Worm (Caenorhabditis elegans) whole organism, young adult: Measurements from ENCODE around the gene srtx-1.
"Not testable (repeated sequence)": the region's sequence is repeated elsewhere in the genome, so short reads cannot be mapped to it uniquely, and the experiment has no call there.

Experiments
- F22D6.2 ChIP-seq: sonication (generic microtip); optimal IDR thresholded peaks from 2 replicates; lab custom pipeline; 2016; ENCODE audit warnings: mild to moderate bottlenecking, missing genetic modification characterization, missing compliant biosample characterization
- F37B4.10 ChIP-seq: fragments of 200-800 bp; sonication (Bioruptor generic); IDR thresholded peaks from 2 replicates; pipeline ENCODE4 v1.3.6; 2022; ENCODE audit warnings: missing genetic modification characterization, missing compliant biosample characterization
- F52B5.7 ChIP-seq: sonication (generic microtip); optimal IDR thresholded peaks from 2 replicates; lab custom pipeline; 2016; ENCODE audit warnings: mild to moderate bottlenecking, missing genetic modification characterization, missing compliant biosample characterization
- F57A8.1 ChIP-seq: fragments of 200-800 bp; sonication (Bioruptor generic); optimal IDR thresholded peaks from 2 replicates; lab custom pipeline; 2018; ENCODE audit warnings: mild to moderate bottlenecking, missing genetic modification characterization, moderate library complexity, missing compliant biosample characterization
- F57C9.4 ChIP-seq: sonication (generic microtip); optimal IDR thresholded peaks from 2 replicates; lab custom pipeline; 2017; ENCODE audit warnings: mild to moderate bottlenecking, missing genetic modification characterization, missing compliant biosample characterization
- K11D2.4 ChIP-seq: fragments of 200-800 bp; sonication (Bioruptor generic); IDR thresholded peaks from 2 replicates; pipeline ENCODE4 v1.3.6; 2022; ENCODE audit warnings: missing genetic modification reagents, missing genetic modification characterization, missing compliant biosample characterization
- Y53G8AR.9 ChIP-seq: fragments of 200-800 bp; sonication (Bioruptor generic); conservative IDR thresholded peaks from 2 replicates; pipeline ENCODE4 v1.3.6; 2022; ENCODE audit warnings: missing genetic modification reagents, missing genetic modification characterization, missing compliant biosample characterization
- aptf-2 ChIP-seq: fragments of 200-800 bp; sonication (Bioruptor generic); conservative IDR thresholded peaks from 2 replicates; pipeline ENCODE4 v1.3.6; 2022; ENCODE audit warnings: missing genetic modification reagents, missing genetic modification characterization, missing compliant biosample characterization
- aptf-3 ChIP-seq: fragments of 200-800 bp; sonication (Bioruptor generic); IDR thresholded peaks from 2 replicates; pipeline ENCODE4 v1.3.6; 2022; ENCODE audit warnings: missing genetic modification characterization, missing compliant biosample characterization
- athp-1 ChIP-seq: sonication (generic microtip); optimal IDR thresholded peaks from 2 replicates; lab custom pipeline; 2017; ENCODE audit warnings: mild to moderate bottlenecking, missing genetic modification characterization, missing compliant biosample characterization
- attf-5 ChIP-seq: fragments of 200-800 bp; sonication (Bioruptor generic); optimal IDR thresholded peaks from 2 replicates; lab custom pipeline; 2018; ENCODE audit warnings: mild to moderate bottlenecking, missing genetic modification characterization, missing compliant biosample characterization
- attf-6 ChIP-seq: fragments of 200-800 bp; sonication (Bioruptor generic); IDR thresholded peaks from 2 replicates; pipeline ENCODE4 v1.3.6; 2022; ENCODE audit warnings: missing genetic modification reagents, missing genetic modification characterization, missing compliant biosample characterization
- cebp-2 ChIP-seq: fragments of 200-800 bp; sonication (Bioruptor generic); IDR thresholded peaks from 2 replicates; pipeline ENCODE4 v1.3.6; 2022; ENCODE audit warnings: missing genetic modification characterization, missing compliant biosample characterization
- ceh-91 ChIP-seq: fragments of 200-800 bp; sonication (Bioruptor generic); IDR thresholded peaks from 2 replicates; pipeline ENCODE4 v1.3.6; 2022; ENCODE audit warnings: missing genetic modification reagents, missing genetic modification characterization, missing compliant biosample characterization
- chd-7 ChIP-seq: sonication (generic microtip); optimal IDR thresholded peaks from 2 replicates; lab custom pipeline; 2016; ENCODE audit warnings: mild to moderate bottlenecking, missing genetic modification characterization, moderate library complexity, missing compliant biosample characterization
- die-1 ChIP-seq: sonication (generic microtip); optimal IDR thresholded peaks from 2 replicates; lab custom pipeline; 2016; ENCODE audit warnings: missing genotype, mild to moderate bottlenecking, missing genetic modification characterization, missing compliant biosample characterization
- egl-44 ChIP-seq: fragments of 200-800 bp; sonication (Bioruptor generic); IDR thresholded peaks from 2 replicates; pipeline ENCODE4 v1.3.6; 2022; ENCODE audit warnings: missing genetic modification reagents, missing genetic modification characterization, missing compliant biosample characterization
- ekl-4 ChIP-seq: fragments of 200-800 bp; sonication (Bioruptor generic); IDR thresholded peaks from 2 replicates; pipeline ENCODE4 v1.3.6; 2022; ENCODE audit warnings: missing genetic modification reagents, missing genetic modification characterization, missing compliant biosample characterization
- fkh-3 ChIP-seq: sonication (generic microtip); optimal IDR thresholded peaks from 2 replicates; lab custom pipeline; 2016; ENCODE audit warnings: mild to moderate bottlenecking, missing genetic modification characterization, missing compliant biosample characterization
- him-1 ChIP-seq: sonication (generic microtip); optimal IDR thresholded peaks from 2 replicates; lab custom pipeline; 2016; ENCODE audit warnings: missing genotype, missing genetic modification reagents, missing genetic modification characterization, missing compliant biosample characterization
- hlh-26 ChIP-seq: fragments of 200-800 bp; sonication (Bioruptor generic); conservative IDR thresholded peaks from 2 replicates; pipeline ENCODE4 v1.3.6; 2022; ENCODE audit warnings: missing genetic modification reagents, missing genetic modification characterization, missing compliant biosample characterization
- hmg-1.2 ChIP-seq: fragments of 200-800 bp; sonication (Bioruptor generic); IDR thresholded peaks from 2 replicates; pipeline ENCODE4 v1.3.6; 2022; ENCODE audit warnings: missing genetic modification reagents, missing genetic modification characterization, missing compliant biosample characterization
- let-526 ChIP-seq: fragments of 200-800 bp; sonication (Bioruptor generic); IDR thresholded peaks from 2 replicates; pipeline ENCODE4 v1.3.6; 2022; ENCODE audit warnings: missing genetic modification reagents, missing genetic modification characterization, missing compliant biosample characterization
- lin-35 ChIP-seq, 3 experiments: fragments of 150-350 bp in 2 of 3; sonication (generic microtip) in 1 of 3; optimal IDR thresholded peaks; 2 replicates each; lab custom pipeline; 2014 to 2018; ENCODE audit warnings: missing biosample characterization in 3 of 3, missing genetic modification characterization in 3 of 3, missing genetic modification reagents in 3 of 3
- madf-3 ChIP-seq: fragments of 200-800 bp; sonication (Bioruptor generic); IDR thresholded peaks from 2 replicates; pipeline ENCODE4 v1.3.6; 2022; ENCODE audit warnings: missing genetic modification reagents, missing genetic modification characterization, missing compliant biosample characterization
- madf-6 ChIP-seq: fragments of 200-800 bp; sonication (Bioruptor generic); IDR thresholded peaks from 2 replicates; pipeline ENCODE4 v1.3.6; 2022; ENCODE audit warnings: missing genetic modification reagents, missing genetic modification characterization, missing compliant biosample characterization
- mxl-1 ChIP-seq: sonication (generic microtip); optimal IDR thresholded peaks from 2 replicates; lab custom pipeline; 2016; ENCODE audit warnings: missing genetic modification characterization, missing compliant biosample characterization
- nfya-1 ChIP-seq: sonication (generic microtip); optimal IDR thresholded peaks from 2 replicates; lab custom pipeline; 2017; ENCODE audit warnings: antibody characterized with exemption, missing compliant biosample characterization, missing genetic modification characterization, borderline replicate concordance; ENCODE audit not compliant: insufficient read depth
- nfya-2 ChIP-seq: fragments of 200-800 bp; sonication (Bioruptor generic); IDR thresholded peaks from 2 replicates; pipeline ENCODE4 v1.3.6; 2022; ENCODE audit warnings: missing genetic modification reagents, missing genetic modification characterization, missing compliant biosample characterization
- nhr-179 ChIP-seq: sonication (generic microtip); optimal IDR thresholded peaks from 2 replicates; lab custom pipeline; 2016; ENCODE audit warnings: mild to moderate bottlenecking, missing genetic modification characterization, missing compliant biosample characterization
- nhr-27 ChIP-seq: fragments of 200-800 bp; sonication (Bioruptor generic); optimal IDR thresholded peaks from 2 replicates; lab custom pipeline; 2018; ENCODE audit warnings: mild to moderate bottlenecking, missing genetic modification characterization, moderate library complexity, missing compliant biosample characterization
- nhr-90 ChIP-seq: sonication (generic microtip); optimal IDR thresholded peaks from 2 replicates; lab custom pipeline; 2016; ENCODE audit warnings: missing genotype, mild to moderate bottlenecking, missing genetic modification characterization, missing compliant biosample characterization
- rpc-1 ChIP-seq, 2 experiments: fragments of 150-350 bp in 1 of 2; sonication (generic microtip) in 1 of 2; optimal IDR thresholded peaks; 2 replicates each; lab custom pipeline; 2014 to 2018; ENCODE audit warnings: missing biosample characterization in 1 of 2, missing genetic modification characterization in 1 of 2, missing genetic modification reagents in 1 of 2, missing genotype in 1 of 2
- snpc-1.1 ChIP-seq: sonication (generic microtip); optimal IDR thresholded peaks from 2 replicates; lab custom pipeline; 2017; ENCODE audit warnings: missing genetic modification characterization, mild to moderate bottlenecking, missing compliant biosample characterization, antibody characterized with exemption, moderate library complexity, missing genotype, missing genetic modification reagents; ENCODE audit not compliant: insufficient read depth
- tbp1 ChIP-seq: fragments of 200-800 bp; sonication (Bioruptor generic); optimal IDR thresholded peaks from 2 replicates; lab custom pipeline; 2018; ENCODE audit warnings: mild to moderate bottlenecking, missing genetic modification characterization, missing compliant biosample characterization
- tlf-1 ChIP-seq: fragments of 200-800 bp; sonication (Bioruptor generic); optimal IDR thresholded peaks from 2 replicates; lab custom pipeline; 2018; ENCODE audit warnings: mild to moderate bottlenecking, missing genetic modification characterization, missing compliant biosample characterization
- ztf-22 ChIP-seq: fragments of 200-800 bp; sonication (Bioruptor generic); optimal IDR thresholded peaks from 2 replicates; lab custom pipeline; 2018; ENCODE audit warnings: mild to moderate bottlenecking, missing genetic modification characterization, moderate library complexity, missing compliant biosample characterization
- ztf-25 ChIP-seq: fragments of 200-800 bp; sonication (Bioruptor generic); IDR thresholded peaks from 2 replicates; pipeline ENCODE4 v1.3.6; 2022; ENCODE audit warnings: missing genetic modification reagents, missing genetic modification characterization, missing compliant biosample characterization
- ztf-28 ChIP-seq: fragments of 200-800 bp; sonication (Bioruptor generic); IDR thresholded peaks from 2 replicates; pipeline ENCODE4 v1.3.6; 2022; ENCODE audit warnings: missing genetic modification reagents, missing genetic modification characterization, missing compliant biosample characterization
- ztf-3 ChIP-seq: fragments of 200-800 bp; sonication (Bioruptor generic); optimal IDR thresholded peaks from 2 replicates; lab custom pipeline; 2018; ENCODE audit warnings: mild to moderate bottlenecking, missing genetic modification characterization, missing compliant biosample characterization

srtx-1 gene

DNA sequence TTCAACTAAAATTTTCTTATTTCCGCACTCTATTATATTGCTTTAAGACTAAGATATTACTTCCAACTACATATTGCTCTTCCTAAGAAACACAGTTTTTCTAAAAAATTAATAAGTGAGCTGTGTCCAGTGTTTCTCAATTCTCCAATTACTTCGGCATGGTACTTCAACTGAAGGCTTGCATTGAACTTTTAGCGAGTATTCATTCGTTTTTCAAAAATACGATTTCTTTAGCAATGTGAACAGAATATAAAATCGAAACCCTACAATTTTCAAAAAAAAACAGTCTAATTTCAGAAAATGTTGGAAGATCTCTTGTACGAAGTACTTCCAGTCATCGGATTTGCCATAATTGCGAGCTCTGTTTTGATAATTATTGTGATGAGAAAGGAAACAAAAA, at the start of gene srtx-1:
Gene srtx-1, plus strand, starts transcription at position 301 of the 400 bp plus-strand sequence.
- TF ChIP-seq snpc-1.1 (tag; lab: Kevin White, UChicago) (no peak), ztf-25 (no peak)
- TF ChIP-seq, all 124 proteins: peak for 0

ce11 chrIV:7374847-7375246, 46.2 kb upstream of the srtx-1 start, which contains the start of gene T12B3.3:
Gene T12B3.3, plus strand, starts transcription at chrIV:7375147.
- not testable (repeated sequence) for TF ChIP-seq rpc-1 (optimal IDR thresholded peaks at IDR 0.05; lab: Kevin White, UChicago); rpc-1 (tag; optimal IDR thresholded peaks at IDR 0.05; lab: Kevin White, UChicago); F22D6.2 (tag; lab: Kevin White, UChicago); nhr-90 (tag; lab: Kevin White, UChicago)

- TF ChIP-seq F57C9.4 (no peak), nhr-179 (tag; lab: Kevin White, UChicago) (no peak), ekl-4 (GFP tag; lab: Robert Waterston, UW) (no peak), madf-3 (GFP tag; lab: Robert Waterston, UW) (no peak), ztf-28 (GFP tag; lab: Robert Waterston, UW) (no peak), hmg-1.2 (GFP tag; lab: Robert Waterston, UW) (no peak), athp-1 (no peak)
Measured at ce11 chrIV:7376511-7376910, 44.5 kb upstream of the srtx-1 start, which contains the start of gene T12B3.2. Gene T12B3.2, plus strand, starts transcription at chrIV:7376811.

DNA sequence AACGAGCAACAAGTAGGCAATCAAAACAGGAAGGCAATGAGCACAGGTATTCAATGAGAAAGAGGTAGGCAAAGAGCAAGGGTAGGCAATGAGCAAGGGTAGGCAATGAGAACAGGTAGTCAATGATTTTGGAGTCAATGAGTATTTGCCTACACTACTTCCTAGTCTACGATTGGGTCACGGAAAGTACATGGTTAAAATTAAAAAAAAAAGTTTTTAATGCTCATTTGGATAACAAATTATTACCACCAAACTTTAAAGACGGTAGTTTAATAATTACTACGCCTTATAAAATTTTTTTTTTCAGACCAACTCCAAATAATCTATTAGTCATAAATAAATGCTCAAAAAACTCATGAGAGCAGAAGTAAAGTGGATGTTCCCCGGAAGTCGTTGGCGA, 39.3 kb upstream of the srtx-1 start, which contains the start of gene ptp-8:
Gene ptp-8, plus strand, starts transcription at position 301 of the 400 bp plus-strand sequence.
- TF ChIP-seq rpc-1 (optimal IDR thresholded peaks at IDR 0.05; lab: Kevin White, UChicago) (no peak), rpc-1 (tag; optimal IDR thresholded peaks at IDR 0.05; lab: Kevin White, UChicago) (no peak), him-1 (tag; lab: Kevin White, UChicago) (no peak), nhr-27 (no peak), aptf-3 (GFP tag; lab: Robert Waterston, UW) (no peak), tlf-1 (GFP tag; lab: Kevin White, UChicago) (no peak), egl-44 (GFP tag; lab: Robert Waterston, UW) (no peak), F52B5.7 (no peak), madf-6 (no peak), ztf-3 (no peak), nfya-1 (tag; lab: Kevin White, UChicago) (no peak), hlh-26 (GFP tag; lab: Robert Waterston, UW) (no peak), fkh-3 (tag; lab: Kevin White, UChicago) (no peak), attf-6 (GFP tag; lab: Robert Waterston, UW) (no peak), lin-35 (GFP tag; optimal IDR thresholded peaks at IDR 0.05; lab: Kevin White, UChicago) (no peak), nhr-179 (tag; lab: Kevin White, UChicago) (no peak), cebp-2 (GFP tag; lab: Robert Waterston, UW) (no peak), F37B4.10 (GFP tag; lab: Robert Waterston, UW) (no peak)
- TF ChIP-seq, all 124 proteins: peak for 0

DNA sequence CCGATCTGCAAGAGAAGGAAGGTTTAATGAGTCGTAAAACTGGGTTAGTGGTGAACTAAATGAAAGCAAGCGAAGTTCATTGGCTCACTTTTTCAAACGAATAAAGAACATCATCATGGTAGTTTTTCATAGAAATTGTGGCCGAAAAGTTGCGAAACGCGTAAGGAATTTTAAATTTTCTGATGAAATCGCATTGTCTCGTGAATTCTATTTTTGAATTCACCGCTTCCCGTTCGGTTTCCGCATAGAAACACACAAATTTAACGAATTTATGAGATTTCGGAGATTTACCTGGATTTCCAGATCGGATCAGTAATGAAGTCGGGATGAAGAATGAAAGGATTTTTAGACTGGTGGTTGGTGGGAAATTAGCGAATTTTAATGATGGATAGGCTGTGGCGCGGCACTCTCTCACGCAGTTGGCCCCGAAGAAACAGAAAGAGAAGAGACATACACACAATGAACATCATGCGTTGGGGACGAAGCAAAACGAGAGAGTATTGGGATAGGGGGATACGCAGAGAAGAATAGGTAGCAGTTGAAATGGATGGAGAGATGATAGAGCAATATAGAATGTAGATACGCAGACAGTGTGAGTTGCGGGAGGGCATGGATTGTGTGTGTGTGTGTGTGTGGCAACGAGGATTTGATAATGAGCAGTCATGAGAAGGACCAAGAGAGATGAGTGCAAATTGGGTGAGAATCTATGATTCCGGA, 34.0 kb upstream of the srtx-1 start:
- TF ChIP-seq nfya-2 = no peak
- peak; percentile 18 for TF ChIP-seq chd-7
- 0 out of 2 replicates have a peak, but pooled peaks have one; percentile 29 for TF ChIP-seq Y53G8AR.9 (GFP tag; lab: Robert Waterston, UW)
- no peak for TF ChIP-seq tlf-1 (GFP tag; lab: Kevin White, UChicago)
- TF ChIP-seq ekl-4 (GFP tag; lab: Robert Waterston, UW) = no peak
- no peak for TF ChIP-seq let-526 (GFP tag; lab: Robert Waterston, UW)
- TF ChIP-seq mxl-1 (tag; lab: Kevin White, UChicago) = no peak
- TF ChIP-seq ztf-22 = no peak
- no peak for TF ChIP-seq attf-5 (GFP tag; lab: Kevin White, UChicago)
- no peak for TF ChIP-seq F57A8.1 (GFP tag; lab: Kevin White, UChicago)
- no peak for TF ChIP-seq aptf-3 (GFP tag; lab: Robert Waterston, UW)
- TF ChIP-seq tbp1 (GFP tag; lab: Kevin White, UChicago) = peak; percentile 3
- no peak for TF ChIP-seq ceh-91 (GFP tag; lab: Robert Waterston, UW)
- no peak for TF ChIP-seq K11D2.4 (GFP tag; lab: Robert Waterston, UW)
- no peak for TF ChIP-seq aptf-2 (GFP tag; lab: Robert Waterston, UW)
- TF ChIP-seq die-1 (tag; lab: Kevin White, UChicago) = no peak
